Fruit fly (Drosophila melanogaster) whole organism, embryonic: ENCODE results near the gene CG13679.

Source experiments
- CG10209 ChIP-seq: fragments of 200-800 bp; sonication (Bioruptor generic); optimal IDR thresholded peaks from 3 replicates; lab custom pipeline; 2017; ENCODE audit warnings: missing biosample characterization, mild to moderate bottlenecking, missing genetic modification characterization, missing genetic modification reagents
- CG12071 ChIP-seq: fragments of 200-800 bp; sonication (Bioruptor generic); optimal IDR thresholded peaks from 3 replicates; lab custom pipeline; 2018; ENCODE audit warnings: missing biosample characterization, mild to moderate bottlenecking, missing genetic modification characterization
- CG12299 ChIP-seq: fragments of 200-800 bp; sonication (Bioruptor generic); optimal IDR thresholded peaks from 2 replicates; lab custom pipeline; 2018; ENCODE audit warnings: missing biosample characterization, mild to moderate bottlenecking, missing genetic modification characterization
- CG17328 ChIP-seq: fragments of 200-800 bp; sonication (Bioruptor generic); IDR thresholded peaks from 2 replicates; pipeline ENCODE4 v1.3.6; 2022; ENCODE audit warnings: missing biosample characterization, missing genetic modification characterization
- CG2129 ChIP-seq: fragments of 200-800 bp; sonication (Bioruptor generic); IDR thresholded peaks from 2 replicates; pipeline ENCODE4 v1.3.6; 2022; ENCODE audit warnings: missing biosample characterization, missing genetic modification characterization; ENCODE audit not compliant: partially characterized antibody
- CG32767 ChIP-seq: fragments of 200-800 bp; sonication (Bioruptor generic); IDR thresholded peaks from 2 replicates; pipeline ENCODE4 v1.3.6; 2022; ENCODE audit warnings: missing biosample characterization, missing genetic modification characterization
- CG34376 ChIP-seq: fragments of 200-800 bp; sonication (Bioruptor generic); optimal IDR thresholded peaks from 2 replicates; lab custom pipeline; 2018; ENCODE audit warnings: missing biosample characterization, mild to moderate bottlenecking, missing genetic modification characterization
- CG3726 ChIP-seq: fragments of 200-800 bp; sonication (Bioruptor generic); IDR thresholded peaks from 3 replicates; pipeline ENCODE4, ENCODE4 v1.3.6; 2022; ENCODE audit warnings: missing biosample characterization, missing genetic modification characterization
- CG7786 ChIP-seq: fragments of 200-800 bp; sonication (Bioruptor generic); optimal IDR thresholded peaks from 2 replicates; lab custom pipeline; 2016; ENCODE audit warnings: missing biosample characterization, missing genetic modification characterization
- CG7928 ChIP-seq: fragments of 200-800 bp; sonication (Bioruptor generic); optimal IDR thresholded peaks from 2 replicates; lab custom pipeline; 2017; ENCODE audit warnings: missing biosample characterization, mild to moderate bottlenecking, missing genetic modification characterization
- CG8089 ChIP-seq: fragments of 200-800 bp; sonication (Bioruptor generic); optimal IDR thresholded peaks from 3 replicates; lab custom pipeline; 2016; ENCODE audit warnings: missing biosample characterization, missing genetic modification characterization
- CG9817 ChIP-seq: fragments of 200-800 bp; sonication (Bioruptor generic); optimal IDR thresholded peaks from 2 replicates; lab custom pipeline; 2018; ENCODE audit warnings: missing biosample characterization, mild to moderate bottlenecking, missing genetic modification characterization, moderate library complexity
- Dek ChIP-seq: fragments of 200-800 bp; sonication (Bioruptor generic); optimal IDR thresholded peaks from 3 replicates; lab custom pipeline; 2019; ENCODE audit warnings: missing biosample characterization, mild to moderate bottlenecking, missing genetic modification characterization, moderate library complexity
- Doc2 ChIP-seq: fragments of 200-800 bp; sonication (Bioruptor generic); IDR thresholded peaks from 2 replicates; pipeline ENCODE4 v1.3.6; 2022; ENCODE audit warnings: missing biosample characterization, missing genetic modification characterization
- Doc3 ChIP-seq: fragments of 200-800 bp; sonication (Bioruptor generic); IDR thresholded peaks from 3 replicates; pipeline ENCODE4 v1.3.6; 2022; ENCODE audit warnings: missing biosample characterization, missing genetic modification characterization; ENCODE audit not compliant: partially characterized antibody
- E2f1 ChIP-seq: fragments of 200-800 bp; sonication (Bioruptor generic); IDR thresholded peaks from 2 replicates; pipeline ENCODE4 v1.3.6; 2022; ENCODE audit warnings: missing biosample characterization, missing genetic modification characterization
- E2f2 ChIP-seq: fragments of 200-800 bp; sonication (Bioruptor generic); IDR thresholded peaks from 2 replicates; pipeline ENCODE4 v1.3.6; 2022; ENCODE audit warnings: missing biosample characterization, missing genetic modification characterization
- ERR ChIP-seq: fragments of 200-800 bp; sonication (Bioruptor generic); optimal IDR thresholded peaks from 2 replicates; lab custom pipeline; 2016; ENCODE audit warnings: missing biosample characterization, missing genetic modification characterization
- MBD-R2 ChIP-seq: fragments of 200-800 bp; sonication (Bioruptor generic); IDR thresholded peaks from 2 replicates; pipeline ENCODE4 v1.3.6; 2022; ENCODE audit warnings: missing biosample characterization, missing genetic modification characterization
- Max ChIP-seq: fragments of 200-800 bp; sonication (Bioruptor generic); optimal IDR thresholded peaks from 2 replicates; lab custom pipeline; 2016; ENCODE audit warnings: missing biosample characterization, mild to moderate bottlenecking, missing genetic modification characterization
- Myb ChIP-seq: fragments of 200-800 bp; sonication (Bioruptor generic); optimal IDR thresholded peaks from 2 replicates; lab custom pipeline; 2016; ENCODE audit warnings: missing biosample characterization, missing genetic modification characterization
- NC2α ChIP-seq: fragments of 200-800 bp; sonication (Bioruptor generic); optimal IDR thresholded peaks from 2 replicates; lab custom pipeline; 2016; ENCODE audit warnings: missing biosample characterization, missing genetic modification characterization
- Pdp1 ChIP-seq, 2 experiments: fragments of 200-800 bp; sonication (Bioruptor generic); optimal IDR thresholded peaks; 3 replicates each; lab custom pipeline; 2016; ENCODE audit warnings: missing biosample characterization in 2 of 2, missing genetic modification characterization in 2 of 2, mild to moderate bottlenecking in 1 of 2, moderate library complexity in 1 of 2
- Ravus ChIP-seq: fragments of 200-800 bp; sonication (Bioruptor generic); IDR thresholded peaks from 2 replicates; pipeline ENCODE4 v1.3.6; 2022; ENCODE audit warnings: missing biosample characterization, missing genetic modification characterization
- Sry-δ ChIP-seq: fragments of 200-800 bp; sonication (Bioruptor generic); optimal IDR thresholded peaks from 2 replicates; lab custom pipeline; 2016; ENCODE audit warnings: missing biosample characterization, missing genetic modification characterization
- Usf ChIP-seq: fragments of 200-800 bp; sonication (Bioruptor generic); optimal IDR thresholded peaks from 2 replicates; lab custom pipeline; 2017; ENCODE audit warnings: missing genotype, missing biosample characterization, missing genetic modification characterization
- Xrp1 ChIP-seq: fragments of 200-800 bp; sonication (Bioruptor generic); IDR thresholded peaks from 2 replicates; pipeline ENCODE4 v1.3.6; 2022; ENCODE audit warnings: missing biosample characterization, missing genetic modification characterization
- YL-1 ChIP-seq: fragments of 200-800 bp; sonication (Bioruptor generic); optimal IDR thresholded peaks from 3 replicates; lab custom pipeline; 2017; ENCODE audit warnings: missing biosample characterization, mild to moderate bottlenecking, missing genetic modification characterization
- ac ChIP-seq: fragments of 200-800 bp; sonication (Bioruptor generic); optimal IDR thresholded peaks from 3 replicates; lab custom pipeline; 2017; ENCODE audit warnings: missing biosample characterization, mild to moderate bottlenecking, missing genetic modification characterization
- bowl ChIP-seq: fragments of 200-800 bp; sonication (Bioruptor generic); IDR thresholded peaks from 2 replicates; pipeline ENCODE4 v1.3.6; 2022; ENCODE audit warnings: missing biosample characterization, missing genetic modification characterization
- bsh ChIP-seq, 2 experiments: fragments of 200-800 bp; sonication (Bioruptor generic); optimal IDR thresholded peaks; 2 replicates each; lab custom pipeline; 2017 to 2018; ENCODE audit warnings: mild to moderate bottlenecking in 2 of 2, missing biosample characterization in 2 of 2, missing genetic modification characterization in 2 of 2, moderate library complexity in 1 of 2
- ci ChIP-seq: fragments of 200-800 bp; sonication (Bioruptor generic); IDR thresholded peaks from 3 replicates; pipeline ENCODE4 v1.3.6; 2022; ENCODE audit warnings: missing biosample characterization, missing genetic modification characterization
- crp ChIP-seq, 2 experiments: fragments of 200-800 bp; sonication (Bioruptor generic); optimal IDR thresholded peaks; 2 replicates in 1 of 2; 3 replicates in 1 of 2; lab custom pipeline; 2017; ENCODE audit warnings: missing biosample characterization in 2 of 2, missing genetic modification characterization in 2 of 2, mild to moderate bottlenecking in 1 of 2, moderate library complexity in 1 of 2
- dpn ChIP-seq, 2 experiments: fragments of 200-800 bp; sonication (Bioruptor generic); optimal IDR thresholded peaks; 3 replicates each; lab custom pipeline; 2016; ENCODE audit warnings: missing biosample characterization in 2 of 2, missing genetic modification characterization in 2 of 2
- fd64A ChIP-seq: fragments of 200-800 bp; sonication (Bioruptor generic); optimal IDR thresholded peaks from 3 replicates; lab custom pipeline; 2018; ENCODE audit warnings: missing biosample characterization, mild to moderate bottlenecking, missing genetic modification characterization
- grau ChIP-seq: fragments of 200-800 bp; optimal IDR thresholded peaks from 3 replicates; lab custom pipeline; 2019; ENCODE audit warnings: missing biosample characterization, mild to moderate bottlenecking, missing genetic modification characterization, moderate library complexity
- hkb ChIP-seq, 2 experiments: fragments of 200-800 bp in 1 of 2; fragments of >200 bp in 1 of 2; sonication (Bioruptor generic) in 1 of 2; IDR thresholded peaks in 1 of 2; optimal IDR thresholded peaks in 1 of 2; 2 replicates each; pipeline versions ENCODE4 v1.3.6 to Lab custom; 2017 to 2022; ENCODE audit warnings: missing biosample characterization in 1 of 2, missing genetic modification characterization in 1 of 2
- kah ChIP-seq: fragments of 200-800 bp; sonication (Bioruptor generic); optimal IDR thresholded peaks from 2 replicates; lab custom pipeline; 2018; ENCODE audit warnings: missing biosample characterization, mild to moderate bottlenecking, missing genetic modification characterization
- klu ChIP-seq: fragments of 200-800 bp; sonication (Bioruptor generic); IDR thresholded peaks from 2 replicates; pipeline ENCODE4 v1.3.6; 2022; ENCODE audit warnings: missing biosample characterization, missing genetic modification characterization
- maf-S ChIP-seq: fragments of 200-800 bp; sonication (Bioruptor generic); optimal IDR thresholded peaks from 2 replicates; lab custom pipeline; 2016; ENCODE audit warnings: missing biosample characterization, missing genetic modification characterization
- pb ChIP-seq: fragments of 200-800 bp; sonication (Bioruptor generic); optimal IDR thresholded peaks from 3 replicates; lab custom pipeline; 2016; ENCODE audit warnings: missing biosample characterization, missing genetic modification characterization
- pita ChIP-seq: fragments of 200-800 bp; sonication (Bioruptor generic); optimal IDR thresholded peaks from 2 replicates; lab custom pipeline; 2017; ENCODE audit warnings: missing biosample characterization, mild to moderate bottlenecking, missing genetic modification characterization
- psq ChIP-seq: fragments of 200-800 bp; sonication (Bioruptor generic); optimal IDR thresholded peaks from 2 replicates; lab custom pipeline; 2017; ENCODE audit warnings: missing biosample characterization, missing genetic modification characterization
- pzg ChIP-seq: fragments of 200-800 bp; sonication (Bioruptor generic); optimal IDR thresholded peaks from 3 replicates; lab custom pipeline; 2018; ENCODE audit warnings: missing biosample characterization, mild to moderate bottlenecking, missing genetic modification characterization, moderate library complexity
- sc ChIP-seq, 3 experiments: fragments of >200 bp in 2 of 3; fragments of 200-800 bp in 1 of 3; sonication (Bioruptor generic) in 1 of 3; optimal IDR thresholded peaks; 2 replicates in 2 of 3; 3 replicates in 1 of 3; lab custom pipeline; 2017; ENCODE audit warnings: mild to moderate bottlenecking in 1 of 3, missing biosample characterization in 1 of 3, missing genetic modification characterization in 1 of 3, missing genetic modification reagents in 1 of 3
- sima ChIP-seq: fragments of 200-800 bp; sonication (Bioruptor generic); optimal IDR thresholded peaks from 2 replicates; lab custom pipeline; 2016; ENCODE audit warnings: missing biosample characterization, missing genetic modification characterization
- stwl ChIP-seq: fragments of 200-800 bp; sonication (Bioruptor generic); optimal IDR thresholded peaks from 3 replicates; lab custom pipeline; 2018; ENCODE audit warnings: missing biosample characterization, mild to moderate bottlenecking, missing genetic modification characterization, moderate library complexity
- vvl ChIP-seq: fragments of 200-800 bp; sonication (Bioruptor generic); IDR thresholded peaks from 2 replicates; pipeline ENCODE4 v1.3.6; 2022; ENCODE audit warnings: missing biosample characterization, missing genetic modification characterization

The CG13679 gene

dm6 chr3L:8177795-8178564, 24.6 kb upstream of the CG13679 start, which contains the start of gene Nmt (continued):
- TF ChIP-seq stwl (tag; lab: Kevin White, UChicago), result peak; percentile 52
- peak in 1 of 2 experiments; percentile 4 for TF ChIP-seq Pdp1 (GFP tag; optimal IDR thresholded peaks at IDR 0.05; lab: Kevin White, UChicago)
- peak; percentile 12; the same call in 1 of the 2 replicates for TF ChIP-seq vvl
- no peak for TF ChIP-seq Xrp1 (GFP tag; lab: Robert Waterston, UW)
- no peak for TF ChIP-seq Doc2 (GFP tag; lab: Robert Waterston, UW)
- no peak for TF ChIP-seq ac (GFP tag; lab: Kevin White, UChicago)
- peak; percentile 17 for TF ChIP-seq Dek (tag; lab: Kevin White, UChicago)
- peak; percentile 25 for TF ChIP-seq YL-1
- TF ChIP-seq kah (GFP tag; lab: Kevin White, UChicago), result no peak
- TF ChIP-seq Ravus (GFP tag; lab: Robert Waterston, UW), result no peak
- TF ChIP-seq CG9817 (tag; lab: Kevin White, UChicago), result peak; percentile 2
- no peak for TF ChIP-seq sima (GFP tag; lab: Kevin White, UChicago)
- no peak for TF ChIP-seq pita (GFP tag; lab: Kevin White, UChicago)
- no peak for TF ChIP-seq sc (optimal IDR thresholded peaks at IDR 0.05; lab: Kevin White, UChicago)
- TF ChIP-seq sc (GFP tag; optimal IDR thresholded peaks at IDR 0.05; lab: Kevin White, UChicago), result no peak
- TF ChIP-seq CG8089 (GFP tag; lab: Kevin White, UChicago), result no peak
- peak; percentile 68 for TF ChIP-seq Sry-δ (GFP tag; lab: Kevin White, UChicago)
- peak in 1 of 2 experiments; percentile 43 for TF ChIP-seq bsh (GFP tag; optimal IDR thresholded peaks at IDR 0.05; lab: Kevin White, UChicago)
- no peak for TF ChIP-seq pb
- no peak for TF ChIP-seq CG7928 (GFP tag; lab: Kevin White, UChicago)
- TF ChIP-seq fd64A (GFP tag; lab: Kevin White, UChicago), result no peak
- TF ChIP-seq E2f2 (GFP tag; lab: Robert Waterston, UW), result peak; percentile 86
- TF ChIP-seq CG7786 (GFP tag; lab: Kevin White, UChicago), result peak; percentile 6
- peak; percentile 64; the same call in 1 of the 3 replicates for TF ChIP-seq ci (GFP tag; lab: Robert Waterston, UW)
- no peak for TF ChIP-seq klu (GFP tag; lab: Robert Waterston, UW)
- no peak for TF ChIP-seq psq (GFP tag; lab: Kevin White, UChicago)
- TF ChIP-seq crp (GFP tag; optimal IDR thresholded peaks at IDR 0.05; lab: Kevin White, UChicago), result peak; percentile 25 to 90
- peak in 1 of 2 experiments; percentile 26 for TF ChIP-seq dpn (GFP tag; optimal IDR thresholded peaks at IDR 0.05; lab: Kevin White, UChicago)
- TF ChIP-seq NC2α (GFP tag; lab: Kevin White, UChicago), result no peak
- peak; percentile 36 for TF ChIP-seq CG10209 (GFP tag; lab: Kevin White, UChicago)
- TF ChIP-seq CG3726 (GFP tag; lab: Robert Waterston, UW), result no peak
- no peak for TF ChIP-seq Max (GFP tag; lab: Kevin White, UChicago)
- no peak for TF ChIP-seq maf-S (GFP tag; lab: Kevin White, UChicago)
- peak; percentile 59 for TF ChIP-seq CG2129 (GFP tag; lab: Robert Waterston, UW)
- no peak for TF ChIP-seq CG12299
- TF ChIP-seq grau (tag; lab: Kevin White, UChicago), result peak; percentile 91
- no peak for TF ChIP-seq CG34376 (GFP tag; lab: Kevin White, UChicago)
- no peak for TF ChIP-seq Usf (GFP tag; lab: Kevin White, UChicago)
- peak; percentile 77 for TF ChIP-seq pzg
- no peak for TF ChIP-seq bowl (GFP tag; lab: Robert Waterston, UW)
- TF ChIP-seq CG17328 (GFP tag; lab: Robert Waterston, UW), result peak; percentile 29; the same call in 1 of the 2 replicates
- no peak for TF ChIP-seq ERR (GFP tag; lab: Kevin White, UChicago)
- no peak for TF ChIP-seq E2f1 (GFP tag; lab: Robert Waterston, UW)
- TF ChIP-seq Doc3 (GFP tag; lab: Robert Waterston, UW), result peak; percentile 67
- no peak for TF ChIP-seq hkb (optimal IDR thresholded peaks at IDR 0.05; lab: Kevin White, UChicago)
- TF ChIP-seq hkb (GFP tag; IDR thresholded peaks at IDR 0.05; lab: Robert Waterston, UW), result 0 out of 2 replicates have a peak, but pooled peaks have one; percentile 26
- no peak for TF ChIP-seq Myb (GFP tag; lab: Kevin White, UChicago)
- no peak for TF ChIP-seq CG12071
- TF ChIP-seq CG32767 (GFP tag; lab: Robert Waterston, UW), result no peak
- TF ChIP-seq MBD-R2, result peak; percentile 81
